Fruit fly (Drosophila melanogaster) whole organism, prepupa: ENCODE data around the gene CG31106.

Source experiments
- CG3919 ChIP-seq: fragments of 200-800 bp; sonication (Bioruptor generic); optimal IDR thresholded peaks from 3 replicates; lab custom pipeline; 2016; ENCODE audit warnings: missing biosample characterization, missing genetic modification characterization
- CG6854 ChIP-seq: fragments of 200-800 bp; sonication (Bioruptor generic); optimal IDR thresholded peaks from 2 replicates; lab custom pipeline; 2017; ENCODE audit warnings: missing biosample characterization, mild to moderate bottlenecking, missing genetic modification characterization
- CG8119 ChIP-seq: fragments of 200-800 bp; sonication (Bioruptor generic); IDR thresholded peaks from 3 replicates; pipeline ENCODE4 v1.3.6; 2022; ENCODE audit warnings: missing biosample characterization, missing genetic modification characterization
- Eip75B ChIP-seq: fragments of 200-800 bp; sonication (Bioruptor generic); optimal IDR thresholded peaks from 3 replicates; lab custom pipeline; 2016; ENCODE audit warnings: missing biosample characterization, missing genetic modification characterization
- Sox15 ChIP-seq: fragments of 200-800 bp; sonication (Bioruptor generic); optimal IDR thresholded peaks from 3 replicates; lab custom pipeline; 2016; ENCODE audit warnings: missing biosample characterization, missing genetic modification characterization
- achi ChIP-seq: fragments of 200-800 bp; sonication (Bioruptor generic); optimal IDR thresholded peaks from 3 replicates; lab custom pipeline; 2016; ENCODE audit warnings: missing biosample characterization, missing genetic modification characterization
- dac ChIP-seq: fragments of 200-800 bp; sonication (Bioruptor generic); optimal IDR thresholded peaks from 2 replicates; lab custom pipeline; 2017; ENCODE audit warnings: missing biosample characterization, mild to moderate bottlenecking, missing genetic modification characterization

DNA sequence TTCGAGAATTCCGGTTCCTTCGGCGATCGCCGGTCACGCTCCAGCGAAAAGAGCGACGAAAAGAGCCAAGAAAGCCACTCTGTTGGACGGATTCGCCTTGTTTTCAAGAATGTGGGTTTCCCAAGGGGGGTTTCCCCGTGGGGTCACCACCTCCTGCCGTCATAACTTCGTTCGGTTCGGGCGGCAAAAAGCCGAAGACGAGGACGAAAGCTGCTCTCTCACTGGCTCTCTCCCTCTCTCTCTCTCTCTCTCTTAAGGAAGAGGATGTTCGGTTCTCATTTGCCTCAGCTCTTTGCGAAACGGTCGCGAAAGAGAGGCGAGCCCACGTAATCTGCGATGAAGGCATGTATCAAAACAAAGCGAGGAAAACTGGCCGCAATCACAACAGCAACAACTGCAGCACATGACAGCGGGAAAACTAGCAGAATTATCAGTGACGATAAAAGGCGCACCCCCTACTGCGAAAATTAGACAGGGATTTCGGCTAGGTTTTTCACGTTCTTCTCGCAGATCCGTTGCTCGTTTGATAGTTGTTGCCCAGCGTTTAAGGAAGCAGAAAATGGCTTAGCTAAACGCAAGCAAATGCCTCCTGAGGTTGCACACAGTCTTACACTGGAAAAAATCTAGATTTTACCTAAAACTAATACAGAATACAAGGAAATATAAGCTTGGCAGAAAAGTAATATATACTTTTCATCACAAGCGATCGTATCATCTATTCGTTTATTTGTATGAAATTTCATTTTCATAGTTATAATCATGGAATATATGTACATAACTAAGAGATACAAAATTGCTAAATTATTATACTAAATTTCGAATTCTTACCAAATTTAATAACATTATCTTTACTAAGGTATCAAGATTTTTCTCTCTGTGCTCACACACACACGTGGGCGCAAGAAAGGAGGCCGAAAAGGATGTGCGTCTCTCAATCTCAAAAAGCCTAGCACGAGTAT, 32.3 kb upstream of the CG31106 start, which contains the start of gene dan:
- peak; percentile 4 for TF ChIP-seq achi (GFP tag; lab: Kevin White, UChicago)
- no peak for TF ChIP-seq dac (GFP tag; lab: Kevin White, UChicago)
- no peak for TF ChIP-seq Sox15 (GFP tag; lab: Kevin White, UChicago)
- TF ChIP-seq Eip75B, result peak; percentile 47
- TF ChIP-seq CG3919 (GFP tag; lab: Kevin White, UChicago), result no peak
- TF ChIP-seq CG6854 (GFP tag; lab: Kevin White, UChicago), result no peak
- TF ChIP-seq CG8119 (GFP tag; lab: Robert Waterston, UW), result peak; percentile 35; the same call in 1 of the 3 replicates
